Fruit fly (Drosophila melanogaster) whole organism, pupa: ENCODE measurements around the gene Oatp30B.

Experiments used
- CG10348 ChIP-seq: fragments of 200-800 bp; sonication (Bioruptor generic); IDR thresholded peaks from 2 replicates; pipeline ENCODE4 v1.3.6; 2022; ENCODE audit warnings: missing biosample characterization, missing genetic modification characterization
- CG12605 ChIP-seq: fragments of 200-800 bp; sonication (Bioruptor generic); IDR thresholded peaks from 2 replicates; pipeline ENCODE4 v1.3.6; 2022; ENCODE audit warnings: missing biosample characterization, missing genetic modification characterization
- CG13204 ChIP-seq: fragments of 200-800 bp; sonication (Bioruptor generic); optimal IDR thresholded peaks from 2 replicates; lab custom pipeline; 2018; ENCODE audit warnings: missing biosample characterization, mild to moderate bottlenecking, missing genetic modification characterization, moderate library complexity
- CG14655 ChIP-seq: fragments of 200-800 bp; sonication (Bioruptor generic); optimal IDR thresholded peaks from 3 replicates; lab custom pipeline; 2017; ENCODE audit warnings: mild to moderate bottlenecking, missing biosample characterization, missing genetic modification reagents, missing genetic modification characterization
- CG15710 ChIP-seq: fragments of 200-800 bp; sonication (Bioruptor generic); optimal IDR thresholded peaks from 2 replicates; lab custom pipeline; 2018; ENCODE audit warnings: missing biosample characterization, mild to moderate bottlenecking, missing genetic modification characterization, moderate library complexity
- CG17806 ChIP-seq: fragments of 200-800 bp; sonication (Bioruptor generic); optimal IDR thresholded peaks from 2 replicates; lab custom pipeline; 2018; ENCODE audit warnings: missing biosample characterization, mild to moderate bottlenecking, missing genetic modification characterization, moderate library complexity
- CG32121 ChIP-seq: fragments of 200-800 bp; sonication (Bioruptor generic); IDR thresholded peaks from 2 replicates; pipeline ENCODE4 v1.3.6; 2022; ENCODE audit warnings: missing biosample characterization, missing genetic modification characterization
- CG34367 ChIP-seq: fragments of 200-800 bp; sonication (Bioruptor generic); optimal IDR thresholded peaks from 2 replicates; lab custom pipeline; 2018; ENCODE audit warnings: missing biosample characterization, mild to moderate bottlenecking, missing genetic modification characterization
- CG4496 ChIP-seq: fragments of 200-800 bp; sonication (Bioruptor generic); IDR thresholded peaks from 3 replicates; pipeline ENCODE4 v1.3.6; 2022; ENCODE audit warnings: missing biosample characterization, missing genetic modification characterization
- CG8159 ChIP-seq: fragments of 200-800 bp; sonication (Bioruptor generic); optimal IDR thresholded peaks from 3 replicates; lab custom pipeline; 2018; ENCODE audit warnings: missing biosample characterization, mild to moderate bottlenecking, missing genetic modification characterization, moderate library complexity
- CG8301 ChIP-seq: fragments of 200-800 bp; sonication (Bioruptor generic); optimal IDR thresholded peaks from 2 replicates; lab custom pipeline; 2018; ENCODE audit warnings: missing biosample characterization, mild to moderate bottlenecking, missing genetic modification characterization
- CG9948 ChIP-seq: fragments of 200-800 bp; sonication (Bioruptor generic); optimal IDR thresholded peaks from 2 replicates; lab custom pipeline; 2018; ENCODE audit warnings: missing biosample characterization, mild to moderate bottlenecking, missing genetic modification characterization, moderate library complexity
- D1 ChIP-seq: fragments of 200-800 bp; sonication (Bioruptor generic); optimal IDR thresholded peaks from 2 replicates; lab custom pipeline; 2018; ENCODE audit warnings: missing biosample characterization, mild to moderate bottlenecking, missing genetic modification characterization, moderate library complexity
- EcR ChIP-seq: fragments of 200-800 bp; sonication (Bioruptor generic); optimal IDR thresholded peaks from 3 replicates; lab custom pipeline; 2019; ENCODE audit warnings: missing biosample characterization, missing genetic modification characterization, mild to moderate bottlenecking, moderate library complexity, missing genetic modification reagents
- Ets98B ChIP-seq: fragments of 200-800 bp; sonication (Bioruptor generic); IDR thresholded peaks from 2 replicates; pipeline ENCODE4 v1.3.6; 2022; ENCODE audit warnings: missing biosample characterization, missing genetic modification characterization
- Pif1A ChIP-seq: fragments of 200-800 bp; sonication (Bioruptor generic); optimal IDR thresholded peaks from 3 replicates; lab custom pipeline; 2016; ENCODE audit warnings: missing biosample characterization, missing genetic modification characterization
- Pif1B ChIP-seq: fragments of 200-800 bp; sonication (Bioruptor generic); optimal IDR thresholded peaks from 3 replicates; lab custom pipeline; 2016; ENCODE audit warnings: missing biosample characterization, missing genetic modification characterization
- Snoo ChIP-seq: fragments of 200-800 bp; sonication (Bioruptor generic); optimal IDR thresholded peaks from 3 replicates; lab custom pipeline; 2017; ENCODE audit warnings: missing biosample characterization, mild to moderate bottlenecking, missing genetic modification characterization, inconsistent platforms
- fd96Ca ChIP-seq: fragments of 200-800 bp; sonication (Bioruptor generic); IDR thresholded peaks from 3 replicates; pipeline ENCODE4 v1.3.6; 2022; ENCODE audit warnings: missing biosample characterization, missing genetic modification characterization
- gl ChIP-seq: fragments of 200-800 bp; sonication (Bioruptor generic); optimal IDR thresholded peaks from 2 replicates; lab custom pipeline; 2018; ENCODE audit warnings: missing biosample characterization, mild to moderate bottlenecking, missing genetic modification characterization
- rn ChIP-seq: fragments of 200-800 bp; sonication (Bioruptor generic); IDR thresholded peaks from 2 replicates; pipeline ENCODE4 v1.3.6; 2022; ENCODE audit warnings: missing biosample characterization, missing genetic modification characterization

Oatp30B gene

DNA sequence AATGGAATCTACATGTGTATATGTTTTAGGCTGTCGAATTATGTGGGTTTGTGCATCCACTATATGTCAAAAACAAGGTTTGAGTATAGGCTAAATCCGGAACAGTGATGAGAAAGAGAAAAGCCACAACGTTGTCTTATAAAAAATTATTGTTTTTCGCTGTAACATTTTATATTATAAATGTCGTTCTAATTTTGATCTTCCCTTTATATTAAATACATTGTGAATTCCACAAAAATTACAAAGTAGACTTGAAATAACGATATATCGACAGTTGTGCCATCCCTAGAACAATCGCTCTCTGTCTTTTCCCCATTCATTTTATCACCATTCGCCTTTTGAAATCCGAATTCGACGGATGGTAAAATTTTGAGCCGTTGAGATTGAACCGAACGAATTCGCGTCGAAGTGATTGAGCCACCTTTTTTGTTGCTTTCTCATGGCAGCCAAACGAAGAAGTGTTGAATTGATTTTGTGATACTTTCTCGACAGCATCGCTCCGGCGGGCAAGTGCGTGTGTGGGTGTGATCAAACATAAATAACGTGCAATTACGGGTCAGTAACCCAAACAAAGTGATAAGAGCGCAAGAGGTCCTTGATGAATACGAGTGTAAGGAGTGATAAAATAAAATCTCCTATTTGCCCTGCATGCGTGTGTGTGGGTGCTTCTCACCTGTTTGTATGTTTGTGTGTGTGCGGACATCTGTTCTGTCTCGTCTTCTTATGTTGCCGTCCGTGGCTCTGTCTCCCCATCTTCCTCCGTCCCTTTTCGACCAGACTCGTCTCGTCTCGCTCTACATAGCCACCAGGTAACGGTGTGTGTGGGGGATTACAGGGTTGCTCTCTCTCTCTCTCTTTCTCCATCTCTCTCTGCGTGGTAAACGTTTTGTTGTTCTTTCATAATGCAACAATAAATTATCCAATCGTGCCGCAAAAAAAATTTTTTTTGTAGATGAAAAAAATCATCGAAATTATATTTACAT is at the start of gene Oatp30B:
TSS of gene Oatp30B (plus strand) at position 325 of the 983 bp plus-strand sequence.
- TF ChIP-seq CG9948 (peak; percentile 85), fd96Ca (peak; percentile 81; the same call in 2 of the 3 replicates), CG8301 (tag; lab: Kevin White, UChicago) (peak; percentile 89), Pif1A (GFP tag; lab: Kevin White, UChicago) (peak; percentile 90), Ets98B (peak; percentile 96), CG14655 (GFP tag; lab: Kevin White, UChicago) (peak; percentile 87), CG34367 (tag; lab: Kevin White, UChicago) (peak; percentile 90), Snoo (tag; lab: Kevin White, UChicago) (peak; percentile 90), CG4496 (peak; percentile 96), EcR (peak; percentile 98), rn (GFP tag; lab: Robert Waterston, UW) (peak; percentile 88), CG12605 (peak; percentile 94), gl (tag; lab: Kevin White, UChicago) (peak; percentile 74), CG10348 (GFP tag; lab: Robert Waterston, UW) (peak; percentile 52; the same call in 1 of the 2 replicates), CG15710 (peak; percentile 93), Pif1B (peak; percentile 76), CG17806 (tag; lab: Kevin White, UChicago) (peak; percentile 92), CG32121 (GFP tag; lab: Robert Waterston, UW) (peak; percentile 95), CG13204 (GFP tag; lab: Kevin White, UChicago) (peak; percentile 23), CG8159 (tag; lab: Kevin White, UChicago) (peak; percentile 92), D1 (tag; lab: Kevin White, UChicago) (peak; percentile 78)

DNA sequence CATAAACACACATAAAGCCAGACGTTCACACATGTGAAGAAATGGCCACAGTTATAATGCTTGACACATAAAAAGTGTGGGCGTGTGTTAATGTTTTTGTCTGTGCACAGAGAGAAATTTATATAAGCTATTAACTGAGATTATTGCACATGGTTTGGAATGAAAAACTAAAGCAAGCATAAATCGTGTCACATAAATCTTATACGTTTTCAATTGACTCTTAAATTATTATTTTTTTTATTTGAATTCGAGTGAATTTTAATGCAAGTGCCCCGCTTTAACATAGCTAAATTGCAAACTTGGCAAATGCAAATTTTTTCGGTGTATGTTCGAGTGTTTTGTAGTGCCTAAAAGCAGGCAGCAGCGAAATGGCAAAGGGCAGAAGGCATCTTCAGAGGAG is 33.5 kb upstream of the Oatp30B start:
- TF ChIP-seq CG32121 (GFP tag; lab: Robert Waterston, UW), result no peak
- TF ChIP-seq CG17806 (tag; lab: Kevin White, UChicago), result peak; percentile 1
- TF ChIP-seq CG34367 (tag; lab: Kevin White, UChicago), result no peak
- peak; percentile 33 for TF ChIP-seq CG8159 (tag; lab: Kevin White, UChicago)
- peak; percentile 2 for TF ChIP-seq Pif1A (GFP tag; lab: Kevin White, UChicago)
- TF ChIP-seq CG15710, result peak; percentile 19
- TF ChIP-seq fd96Ca, result no peak
- no peak for TF ChIP-seq EcR
- TF ChIP-seq CG14655 (GFP tag; lab: Kevin White, UChicago), result peak; percentile 36
- peak; percentile 15 for TF ChIP-seq CG8301 (tag; lab: Kevin White, UChicago)
- peak; percentile 35 for TF ChIP-seq CG9948

DNA sequence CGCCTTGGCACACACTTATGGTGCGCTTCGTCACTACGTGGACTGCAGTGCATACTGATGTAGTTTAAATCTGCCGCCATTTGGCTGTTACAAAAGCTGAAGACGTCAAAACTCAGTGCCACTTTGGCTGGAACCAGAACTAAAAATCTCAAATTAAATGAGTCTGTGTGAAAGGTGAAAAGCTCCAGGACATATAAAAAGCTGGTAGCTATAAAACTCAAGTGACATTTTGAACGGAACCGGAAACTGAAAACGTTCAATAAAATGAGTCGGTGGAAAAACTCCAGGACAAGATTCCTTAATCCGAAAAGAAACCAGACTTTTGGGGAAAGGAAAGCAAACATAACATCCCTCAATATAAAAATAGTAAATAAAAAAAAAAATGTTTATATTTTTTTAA is 30.2 kb upstream of the Oatp30B start:
- TF ChIP-seq Snoo (tag; lab: Kevin White, UChicago) (peak; percentile 82), fd96Ca (peak; percentile 71; the same call in 2 of the 3 replicates), Pif1B (peak; percentile 68), CG8301 (tag; lab: Kevin White, UChicago) (peak; percentile 29), rn (GFP tag; lab: Robert Waterston, UW) (no peak), CG32121 (GFP tag; lab: Robert Waterston, UW) (peak; percentile 70), Ets98B (peak; percentile 82), CG4496 (peak; percentile 94), CG17806 (tag; lab: Kevin White, UChicago) (peak; percentile 55), CG13204 (GFP tag; lab: Kevin White, UChicago) (peak; percentile 11), CG15710 (no peak), CG14655 (GFP tag; lab: Kevin White, UChicago) (peak; percentile 62), gl (tag; lab: Kevin White, UChicago) (peak; percentile 66), CG10348 (GFP tag; lab: Robert Waterston, UW) (no peak), D1 (tag; lab: Kevin White, UChicago) (no peak), EcR (no peak), Pif1A (GFP tag; lab: Kevin White, UChicago) (peak; percentile 56), CG34367 (tag; lab: Kevin White, UChicago) (no peak), CG12605 (peak; percentile 71), CG8159 (tag; lab: Kevin White, UChicago) (peak; percentile 62), CG9948 (peak; percentile 19)

DNA sequence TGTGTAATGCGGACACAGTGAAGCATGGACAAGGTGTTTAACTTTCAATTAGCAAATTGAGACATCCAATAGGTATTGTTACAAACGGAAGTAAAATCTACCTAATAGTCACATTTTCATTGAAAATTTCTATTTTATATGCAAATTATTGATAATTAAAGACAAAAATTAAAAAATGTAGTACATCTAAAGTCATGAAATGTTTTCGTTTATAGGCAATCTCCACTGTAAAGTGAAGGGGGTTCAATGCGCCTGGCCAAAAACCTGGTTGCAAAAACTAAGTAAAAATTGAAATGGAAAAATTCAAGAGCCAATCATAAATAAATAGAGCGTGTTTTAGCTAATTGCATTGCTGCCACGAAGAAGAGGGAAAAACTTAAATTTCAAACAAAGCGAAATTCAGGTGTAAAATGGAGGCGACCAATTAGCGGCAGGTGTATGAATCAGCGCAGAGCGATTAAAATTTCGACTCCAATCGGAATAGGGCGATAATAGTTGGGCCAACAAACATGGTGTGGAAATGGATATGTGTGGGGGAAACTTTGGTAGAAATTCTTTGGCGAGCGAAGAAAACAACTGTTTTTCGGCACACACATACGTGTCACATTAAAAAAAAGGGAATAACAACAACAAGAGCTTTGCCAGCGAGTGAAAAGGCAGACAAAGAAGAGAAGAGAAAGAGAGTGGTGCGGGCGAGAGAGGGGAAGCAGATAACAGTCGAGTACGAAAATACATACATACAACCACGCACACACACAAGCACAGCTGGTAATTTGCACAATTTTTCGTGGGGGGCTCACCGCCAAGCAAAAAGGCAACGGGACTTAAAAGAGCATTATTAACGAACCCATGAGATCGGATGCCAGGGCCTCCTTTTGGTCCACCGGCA is 27.4 kb upstream of the Oatp30B start:
- TF ChIP-seq CG32121 (GFP tag; lab: Robert Waterston, UW) (peak; percentile 47), EcR (peak; percentile 69), CG13204 (GFP tag; lab: Kevin White, UChicago) (no peak), Snoo (tag; lab: Kevin White, UChicago) (peak; percentile 32), CG8301 (tag; lab: Kevin White, UChicago) (peak; percentile 24), CG8159 (tag; lab: Kevin White, UChicago) (peak; percentile 52), CG17806 (tag; lab: Kevin White, UChicago) (peak; percentile 26), CG4496 (0 out of 3 replicates have a peak, but pooled peaks have one; percentile 34), CG34367 (tag; lab: Kevin White, UChicago) (no peak), rn (GFP tag; lab: Robert Waterston, UW) (no peak), CG12605 (0 out of 2 replicates have a peak, but pooled peaks have one; percentile 24), CG10348 (GFP tag; lab: Robert Waterston, UW) (no peak), Pif1B (peak; percentile 30), CG14655 (GFP tag; lab: Kevin White, UChicago) (peak; percentile 19), Ets98B (0 out of 2 replicates have a peak, but pooled peaks have one; percentile 34), fd96Ca (no peak), gl (tag; lab: Kevin White, UChicago) (no peak), D1 (tag; lab: Kevin White, UChicago) (no peak), CG15710 (no peak), Pif1A (GFP tag; lab: Kevin White, UChicago) (peak; percentile 28), CG9948 (peak; percentile 11)
